Fruit fly (Drosophila melanogaster) ovary, adult (tissue): Measurements from ENCODE around the gene Sytbeta.
A peak's percentile ranks its signal among the peaks of the same experiment; 100 is the strongest.

Source experiments
- CG17801 ChIP-seq: fragments of 200-800 bp; optimal IDR thresholded peaks from 2 replicates; lab custom pipeline; 2019; ENCODE audit warnings: missing biosample characterization, mild to moderate bottlenecking, missing genetic modification characterization, moderate library complexity; ENCODE audit not compliant: partially characterized antibody

Gene Sytbeta

dm6 chr3L:15098659-15099512 lies 34.1 kb upstream of the Sytbeta start:
- peak; percentile 86 for TF ChIP-seq CG17801

dm6 chr3L:15097878-15098520 lies 33.2 kb upstream of the Sytbeta start, which contains the start of gene Ctps:
Ctps (plus strand) TSS chr3L:15097914.
- no peak for TF ChIP-seq CG17801

- TF ChIP-seq CG17801 = no peak
Measured at dm6 chr3L:15094589-15095288, 30.0 kb upstream of the Sytbeta start, which contains the start of the genes sstn, Plp and GlyRS. sstn (minus strand) TSS chr3L:15094719. Plp (minus strand) TSS chr3L:15094724. GlyRS (plus strand) TSS chr3L:15095142.

dm6 chr3L:15093929-15094588 lies 29.3 kb upstream of the Sytbeta start:
- peak; percentile 44 for TF ChIP-seq CG17801

- TF ChIP-seq CG17801 = no peak
Measured at dm6 chr3L:15089887-15090679, 25.3 kb upstream of the Sytbeta start.

- TF ChIP-seq CG17801 = no peak
Measured at dm6 chr3L:15089083-15089704, 24.4 kb upstream of the Sytbeta start.

- no peak for TF ChIP-seq CG17801
Measured at dm6 chr3L:15088285-15088684, 23.5 kb upstream of the Sytbeta start.

dm6 chr3L:15084288-15084687 lies 19.5 kb upstream of the Sytbeta start:
- no peak for TF ChIP-seq CG17801

- no peak for TF ChIP-seq CG17801
Measured at dm6 chr3L:15079278-15079677, 14.5 kb upstream of the Sytbeta start.

- no peak for TF ChIP-seq CG17801
Measured at dm6 chr3L:15078347-15078746, 13.6 kb upstream of the Sytbeta start, which contains the start of gene Or71a. Or71a (minus strand) TSS chr3L:15078447.

- TF ChIP-seq CG17801 = no peak
Measured at dm6 chr3L:15076380-15076779, 11.6 kb upstream of the Sytbeta start.

- TF ChIP-seq CG17801 = no peak
Measured at dm6 chr3L:15073680-15074079, 8.9 kb upstream of the Sytbeta start.

dm6 chr3L:15072149-15072548 lies 7.4 kb upstream of the Sytbeta start:
- no peak for TF ChIP-seq CG17801

dm6 chr3L:15061605-15062004 lies 3.2 kb downstream of the Sytbeta start, which contains the start of gene CG13460:
CG13460 (minus strand) TSS chr3L:15061705.
- no peak for TF ChIP-seq CG17801

- TF ChIP-seq CG17801 = no peak
Measured at dm6 chr3L:15054477-15054876, 10.3 kb downstream of the Sytbeta start, which contains the start of gene EAChm. EAChm (plus strand) TSS chr3L:15054777.
